Fruit fly (Drosophila melanogaster): ENCODE measurements around the gene CG1113.

The CG1113 gene

DNA sequence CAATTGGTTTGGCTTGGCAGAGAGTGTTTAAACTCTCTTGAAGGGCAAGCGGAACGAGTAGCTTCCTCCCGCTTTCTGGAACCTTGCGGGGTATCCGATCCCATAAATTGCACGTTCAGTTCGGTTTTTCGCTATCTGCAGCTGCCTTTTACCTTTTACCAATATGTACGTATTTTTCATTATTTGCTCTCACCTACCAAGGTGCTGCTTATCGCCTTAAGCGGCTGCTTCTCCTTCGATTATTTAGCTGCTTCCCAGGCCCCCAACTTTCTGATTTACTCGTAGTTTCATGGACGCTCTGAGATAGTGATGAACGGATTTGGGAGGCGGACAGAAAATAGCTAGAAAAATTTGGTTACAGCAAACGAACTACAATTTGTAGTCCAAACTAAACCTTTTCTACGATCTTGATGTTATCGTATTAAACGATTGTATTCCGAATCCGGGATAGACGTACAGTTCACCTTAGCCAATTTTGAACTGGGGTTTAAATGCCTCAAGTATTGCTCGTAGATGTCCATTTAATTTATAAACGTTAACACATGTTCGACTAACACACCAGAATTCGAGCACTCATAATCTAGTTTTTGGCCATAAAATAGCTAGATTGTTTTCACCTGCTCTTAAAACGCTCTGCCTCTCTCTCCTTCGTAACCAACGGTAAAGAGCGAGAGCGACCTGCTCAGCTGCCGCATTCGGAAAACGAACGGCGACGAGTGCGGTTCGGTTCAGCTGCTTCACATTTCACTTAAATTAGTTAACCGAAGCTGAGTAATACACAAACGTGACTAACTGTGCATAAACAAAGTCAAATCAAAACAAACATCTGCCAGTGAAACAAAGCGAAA is 11.5 kb downstream of the CG1113 start (continued):
- TF ChIP-seq CG33557 (GFP tag; optimal IDR thresholded peaks at IDR 0.05) (peak; percentile 37), CG12104 (GFP tag; optimal IDR thresholded peaks at IDR 0.05) (peak; percentile 32), CG30431 (GFP tag; optimal IDR thresholded peaks at IDR 0.05) (no peak), lbe (GFP tag; optimal IDR thresholded peaks at IDR 0.05) (peak; percentile 12), ATbp (GFP tag; optimal IDR thresholded peaks at IDR 0.05) (peak; percentile 31), vnd (GFP tag; IDR thresholded peaks at IDR 0.05; ENCODE audit: partially characterized antibody) (no peak), CG15514 (GFP tag; optimal IDR thresholded peaks at IDR 0.05) (peak; percentile 54), CG13287 (GFP tag; IDR thresholded peaks at IDR 0.05; ENCODE audit: partially characterized antibody) (peak; percentile 26; the same call in 1 of the 2 replicates), D19B (GFP tag; optimal IDR thresholded peaks at IDR 0.05) (peak; percentile 39), CG16863 (GFP tag; optimal IDR thresholded peaks at IDR 0.05) (peak; percentile 44), fd3F (GFP tag; optimal IDR thresholded peaks at IDR 0.05) (peak; percentile 13), PHDP (tag; optimal IDR thresholded peaks at IDR 0.05) (peak; percentile 6), dmrt11E (tag; optimal IDR thresholded peaks at IDR 0.05) (peak; percentile 19), Dip2 (GFP tag; IDR thresholded peaks at IDR 0.05) (no peak), CG10321 (GFP tag; IDR thresholded peaks at IDR 0.05) (no peak), fd96Cb (tag; optimal IDR thresholded peaks at IDR 0.05) (no peak), CTCF (GFP tag; optimal IDR thresholded peaks at IDR 0.05) (no peak), CG10462 (GFP tag; optimal IDR thresholded peaks at IDR 0.05) (no peak), CG14710 (tag; optimal IDR thresholded peaks at IDR 0.05) (peak; percentile 32), CG34376 (GFP tag; optimal IDR thresholded peaks at IDR 0.05) (peak; percentile 54), zen (tag; optimal IDR thresholded peaks at IDR 0.05) (no peak), CG17359 (tag; optimal IDR thresholded peaks at IDR 0.05) (peak; percentile 18), NK7.1 (GFP tag; optimal IDR thresholded peaks at IDR 0.05) (peak; percentile 22), zfh2 (GFP tag; optimal IDR thresholded peaks at IDR 0.05) (peak; percentile 29), exex (tag; optimal IDR thresholded peaks at IDR 0.05) (peak; percentile 5), kay (GFP tag; optimal IDR thresholded peaks at IDR 0.05) (peak; percentile 43), Spps (tag; optimal IDR thresholded peaks at IDR 0.05) (no peak), Taf1 (GFP tag; IDR thresholded peaks at IDR 0.05) (0 out of 2 replicates have a peak, but pooled peaks have one; percentile 9), CG11723 (GFP tag; optimal IDR thresholded peaks at IDR 0.05) (peak; percentile 15), CG18262 (tag; optimal IDR thresholded peaks at IDR 0.05) (peak; percentile 47), CG4424 (GFP tag; optimal IDR thresholded peaks at IDR 0.05) (peak; percentile 28), CG12155 (GFP tag; optimal IDR thresholded peaks at IDR 0.05) (peak; percentile 49), CG12299 (tag; optimal IDR thresholded peaks at IDR 0.05) (peak; percentile 24), seq (GFP tag; IDR thresholded peaks at IDR 0.05) (no peak), CG13894 (tag; optimal IDR thresholded peaks at IDR 0.05) (peak; percentile 35), tup (GFP tag; optimal IDR thresholded peaks at IDR 0.05) (no peak), bcd (GFP tag; optimal IDR thresholded peaks at IDR 0.05) (no peak), row (GFP tag; IDR thresholded peaks at IDR 0.05) (peak; percentile 96), gt (GFP tag; IDR thresholded peaks at IDR 0.05) (no peak), CG18599 (GFP tag; optimal IDR thresholded peaks at IDR 0.05) (peak; percentile 66), CG18764 (GFP tag; optimal IDR thresholded peaks at IDR 0.05) (peak; percentile 37), fu2 (GFP tag; optimal IDR thresholded peaks at IDR 0.05) (peak; percentile 22), CG3281 (GFP tag; optimal IDR thresholded peaks at IDR 0.05) (peak; percentile 58), ro (GFP tag; IDR thresholded peaks at IDR 0.05) (no peak), phol (tag; optimal IDR thresholded peaks at IDR 0.05) (peak; percentile 26), Deaf1 (tag; optimal IDR thresholded peaks at IDR 0.05) (peak; percentile 98), bsh (GFP tag; optimal IDR thresholded peaks at IDR 0.05) (no peak), CG10267 (tag; optimal IDR thresholded peaks at IDR 0.05) (peak; percentile 32)

Measured in whole organism, embryonic.